Fruit fly (Drosophila melanogaster): ENCODE measurements around the gene CG15177.

CG15177 gene

DNA sequence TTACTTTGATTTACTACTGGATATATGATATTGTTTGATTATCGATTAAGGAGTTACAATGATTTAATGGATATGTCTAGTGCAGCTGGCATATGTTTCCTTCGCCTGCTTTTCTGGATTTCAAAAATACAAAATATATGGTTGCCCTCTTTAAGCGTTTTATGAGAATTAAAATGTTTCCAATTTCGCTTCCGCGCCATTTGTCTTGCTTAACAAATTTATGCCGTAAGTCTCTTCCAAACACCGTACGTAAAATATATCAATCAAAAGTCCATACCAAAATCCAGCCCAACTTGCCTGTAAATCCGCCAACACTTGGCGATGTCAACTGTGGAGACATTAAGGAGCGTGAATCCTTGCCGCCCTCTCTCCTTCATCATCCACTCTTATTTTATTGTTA is at the start of gene CG15177:
TSS of gene CG15177 (minus strand) at position 101 of the 400 bp plus-strand sequence.
- no peak for TF ChIP-seq noc (tag; optimal IDR thresholded peaks at IDR 0.05)

DNA sequence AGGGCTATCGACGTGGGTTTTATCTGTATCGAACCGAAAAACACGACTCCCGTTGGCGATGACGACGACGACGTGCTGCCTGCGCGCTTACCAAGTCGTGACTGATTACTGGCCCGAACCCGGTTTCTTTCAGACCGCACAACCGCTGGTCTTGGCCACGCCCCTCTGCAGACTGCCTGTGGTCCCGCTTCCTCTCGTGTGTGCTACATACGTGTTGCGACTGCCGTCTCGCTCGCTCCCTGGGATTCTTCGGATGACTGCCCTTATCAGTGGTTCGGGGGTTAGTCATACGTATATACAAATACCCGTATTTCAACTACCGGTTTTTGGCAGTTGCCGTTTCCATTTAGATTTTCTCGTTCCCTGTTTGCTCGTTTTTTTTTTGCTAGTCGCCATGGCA is 49.4 kb upstream of the CG15177 start, which contains the start of gene lab:
TSS of gene lab (minus strand) at position 111 of the 400 bp plus-strand sequence.
- TF ChIP-seq noc (tag; optimal IDR thresholded peaks at IDR 0.05), result no peak

DNA sequence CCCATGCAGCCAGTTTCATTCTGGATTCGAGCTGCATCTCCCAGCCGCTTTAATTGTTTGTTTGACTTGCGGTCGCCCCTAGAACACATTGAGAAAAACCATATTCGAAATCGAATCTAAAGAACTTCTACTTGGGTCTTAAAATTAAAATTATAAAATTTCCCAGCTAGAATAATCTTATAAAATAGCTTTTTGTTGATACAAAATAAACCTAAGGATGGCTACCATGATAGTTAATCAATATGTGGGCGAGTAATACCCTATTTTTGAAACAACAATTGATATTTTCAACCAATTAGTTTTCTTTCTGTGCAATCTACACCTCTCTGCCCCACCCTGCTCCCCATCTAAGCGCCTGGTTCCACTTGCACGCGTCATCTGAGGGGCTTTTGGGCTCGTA is 45.4 kb upstream of the CG15177 start:
- TF ChIP-seq noc (tag; optimal IDR thresholded peaks at IDR 0.05), result no peak

DNA sequence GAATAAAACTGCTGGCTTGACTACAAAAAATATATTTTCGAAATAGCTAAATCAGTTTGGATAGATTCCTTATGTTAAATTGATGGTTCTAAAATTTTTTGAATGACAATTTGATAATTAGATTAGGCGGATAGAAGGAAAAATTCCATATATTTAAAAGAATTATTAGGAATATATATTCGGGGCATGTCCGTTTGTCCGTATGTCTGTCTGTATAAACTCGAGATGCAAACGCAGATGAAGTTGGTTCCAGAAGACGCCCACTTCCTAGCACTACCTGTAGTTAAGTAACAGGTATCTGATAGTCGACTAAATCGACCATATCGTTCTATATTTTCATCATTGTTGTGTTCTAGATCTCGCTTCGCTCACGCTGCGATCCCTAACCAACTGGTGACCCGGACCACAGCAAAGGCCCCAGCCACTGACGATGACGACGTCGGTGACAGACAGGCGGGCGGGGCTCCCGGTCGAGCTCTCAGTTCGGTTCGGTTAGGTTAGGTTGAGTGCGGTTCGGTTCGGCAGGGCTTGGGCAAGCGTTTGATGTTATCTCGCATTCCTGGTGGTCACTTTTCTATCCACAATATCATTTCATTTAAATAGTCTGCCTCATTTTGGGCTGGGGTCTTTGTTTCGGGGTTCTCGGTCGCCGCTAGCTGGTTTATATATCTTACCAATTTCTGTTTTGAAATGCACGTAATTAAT is 43.3 kb upstream of the CG15177 start:
- no peak for TF ChIP-seq noc (tag; optimal IDR thresholded peaks at IDR 0.05)

DNA sequence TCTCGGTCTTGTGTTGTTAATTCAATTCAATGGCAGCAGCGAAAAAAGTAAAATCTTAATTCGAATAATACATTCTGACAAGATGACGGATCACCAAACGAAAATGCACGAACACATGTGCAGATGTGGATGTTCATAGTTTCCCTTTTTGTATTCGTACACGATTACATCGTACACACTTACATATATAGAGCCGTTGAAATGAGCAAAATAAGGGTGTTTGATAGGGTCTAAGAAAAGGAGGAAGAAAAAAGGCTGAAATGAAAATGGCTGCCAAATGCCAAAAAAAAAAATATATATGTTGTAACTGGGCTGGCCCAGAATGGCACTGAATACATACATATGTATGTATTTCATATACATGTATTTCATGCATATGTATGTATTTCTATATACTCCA is 39.1 kb upstream of the CG15177 start:
- no peak for TF ChIP-seq noc (tag; optimal IDR thresholded peaks at IDR 0.05)

DNA sequence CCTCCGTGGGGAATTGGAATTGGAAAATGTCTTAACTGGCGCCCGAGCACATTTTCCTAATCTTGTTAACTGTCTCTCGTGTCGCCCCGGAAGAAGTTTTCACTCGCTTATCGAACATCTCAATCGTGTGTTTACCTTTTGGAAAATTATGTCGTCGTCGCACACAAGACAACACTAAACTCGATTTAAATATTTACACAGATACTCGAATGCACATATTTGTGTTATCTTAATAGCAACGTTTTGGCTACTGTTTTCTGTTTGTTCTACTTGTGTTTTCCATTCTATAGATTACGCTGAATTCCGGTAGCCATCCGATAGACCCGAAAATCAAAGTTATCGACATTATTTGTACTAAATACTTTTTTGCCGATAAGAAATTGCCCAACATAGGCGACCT is 38.1 kb upstream of the CG15177 start:
- TF ChIP-seq noc (tag; optimal IDR thresholded peaks at IDR 0.05), result no peak

DNA sequence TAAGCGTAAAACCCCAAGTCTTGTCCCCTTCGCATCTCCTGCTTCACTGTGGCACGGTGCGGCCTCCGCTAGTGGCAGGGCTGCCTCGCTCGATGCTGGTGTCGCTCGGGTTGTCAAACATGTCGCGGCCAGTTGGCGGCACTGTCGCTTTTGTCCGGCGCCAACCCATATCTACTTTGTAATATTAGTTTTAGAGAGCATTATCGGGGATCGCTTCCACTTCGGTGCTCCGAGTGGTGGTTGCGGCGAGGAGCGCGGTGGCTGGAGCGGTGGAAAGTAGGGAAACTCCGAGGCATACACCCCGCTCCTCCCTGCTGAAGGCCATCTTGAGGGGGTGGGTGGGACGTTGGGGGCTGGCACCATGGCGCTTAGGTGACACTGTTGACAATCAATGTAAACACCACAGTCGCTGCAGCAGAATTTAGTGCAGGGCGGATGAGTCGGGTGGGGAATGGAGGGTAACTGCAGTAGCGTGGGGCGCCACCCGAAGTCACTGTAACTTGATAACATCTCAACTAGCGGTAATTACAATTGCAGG is 36.1 kb upstream of the CG15177 start:
- TF ChIP-seq noc (tag; optimal IDR thresholded peaks at IDR 0.05), result no peak

DNA sequence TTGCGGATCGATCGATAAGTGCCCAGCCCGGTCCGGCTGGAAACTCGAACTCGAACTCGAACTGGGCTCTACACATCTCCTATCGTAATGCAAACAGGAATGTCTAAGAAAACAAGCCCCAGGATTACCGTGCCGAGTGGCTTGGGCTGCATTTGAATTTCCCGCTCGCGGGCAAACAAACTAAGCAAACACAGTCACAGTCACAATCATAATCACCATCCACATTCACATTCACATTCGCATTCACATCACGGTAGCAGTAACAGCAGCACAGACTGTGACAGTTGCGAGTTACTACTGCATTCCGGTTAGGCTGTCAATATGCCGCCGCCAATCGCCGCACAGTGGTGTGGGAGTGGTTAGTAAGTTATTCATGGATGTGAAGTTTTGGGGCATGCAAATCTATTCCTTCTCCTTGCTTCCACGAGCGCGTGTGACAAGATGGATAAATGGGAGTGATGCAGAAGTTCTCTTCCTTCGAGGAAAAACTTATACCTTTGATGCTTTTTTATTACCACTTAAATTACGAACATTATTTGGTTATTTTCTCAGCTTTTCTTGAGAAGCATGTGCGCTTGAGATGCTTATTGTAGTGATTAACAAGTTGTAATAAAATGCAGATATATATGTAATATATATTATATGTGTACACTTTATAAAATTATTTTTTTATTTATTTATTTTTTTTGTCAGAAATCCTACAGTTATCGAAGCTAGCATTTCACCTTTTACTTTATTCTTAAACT is 35.4 kb upstream of the CG15177 start:
- no peak for TF ChIP-seq noc (tag; optimal IDR thresholded peaks at IDR 0.05)

DNA sequence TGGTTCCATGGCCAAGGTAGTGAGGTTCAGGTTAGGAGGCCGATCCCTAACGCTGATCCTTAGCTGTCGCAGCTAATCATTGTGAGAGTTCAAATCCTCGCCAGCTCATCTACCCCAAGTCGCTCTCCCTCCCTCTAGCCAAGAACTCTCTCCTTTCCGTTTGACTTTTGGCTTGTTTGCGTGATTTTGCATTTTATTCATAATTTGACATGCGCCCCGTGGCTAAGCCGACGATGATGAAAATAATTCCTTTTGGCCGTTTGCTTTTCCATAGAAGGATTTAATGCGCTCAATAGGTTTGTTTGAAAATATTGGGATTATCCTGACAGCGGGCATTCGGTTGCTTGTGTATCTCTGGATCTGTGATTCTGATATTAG is 34.2 kb upstream of the CG15177 start:
- TF ChIP-seq noc (tag; optimal IDR thresholded peaks at IDR 0.05), result no peak

DNA sequence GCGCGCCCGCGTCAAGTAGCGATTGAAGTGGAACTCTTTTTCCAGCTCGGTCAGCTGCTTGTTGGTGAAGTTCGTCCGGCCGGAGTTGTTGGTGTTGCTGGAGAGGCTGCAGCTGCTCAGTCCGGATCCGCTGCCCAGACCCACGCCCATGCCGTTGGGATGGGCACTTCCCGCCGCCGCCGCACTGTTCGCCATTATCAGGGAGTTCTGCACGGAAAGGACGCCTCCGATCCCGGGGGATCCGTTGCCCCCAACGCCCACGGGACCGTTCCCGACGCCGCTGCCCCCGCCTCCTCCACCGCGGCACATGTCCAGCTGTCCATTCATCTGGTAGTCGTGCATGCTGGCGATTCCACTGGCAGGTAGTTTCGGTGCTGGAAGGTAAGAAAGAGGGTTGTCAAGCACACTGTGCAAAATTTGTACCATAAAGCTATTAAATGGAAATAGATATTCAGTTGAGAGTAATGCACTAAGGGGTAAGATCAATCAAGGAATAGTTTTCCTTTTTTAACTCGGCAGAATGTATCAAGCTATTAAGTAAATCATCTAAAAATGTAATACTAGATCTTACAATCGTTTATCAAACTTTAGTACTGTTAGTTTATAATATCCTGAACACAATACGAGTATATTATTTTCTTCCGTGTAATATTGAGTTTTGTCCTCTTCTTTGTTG is 33.6 kb upstream of the CG15177 start:
- TF ChIP-seq noc (tag; optimal IDR thresholded peaks at IDR 0.05), result no peak

DNA sequence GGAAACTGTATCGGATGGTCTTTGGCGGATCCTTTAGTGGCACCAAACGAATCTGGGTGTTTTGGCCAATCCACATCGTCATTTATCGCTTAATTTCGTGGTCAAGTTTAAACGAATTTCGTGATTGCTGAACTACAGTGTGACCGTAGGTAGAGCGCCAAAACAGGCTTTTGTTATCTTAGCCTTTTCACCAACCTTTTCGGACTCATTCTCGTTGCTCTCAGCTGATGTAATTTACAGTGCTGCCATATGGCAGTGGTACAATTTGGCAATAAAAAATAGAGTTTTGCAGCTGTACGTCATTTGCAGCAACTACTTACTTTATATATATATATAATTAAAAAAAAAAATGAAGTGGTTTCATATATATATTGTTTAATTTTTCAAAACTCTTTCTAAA is 30.8 kb upstream of the CG15177 start, which contains the start of gene agt:
TSS of gene agt (minus strand) at position 160 of the 400 bp plus-strand sequence.
- no peak for TF ChIP-seq noc (tag; optimal IDR thresholded peaks at IDR 0.05)

DNA sequence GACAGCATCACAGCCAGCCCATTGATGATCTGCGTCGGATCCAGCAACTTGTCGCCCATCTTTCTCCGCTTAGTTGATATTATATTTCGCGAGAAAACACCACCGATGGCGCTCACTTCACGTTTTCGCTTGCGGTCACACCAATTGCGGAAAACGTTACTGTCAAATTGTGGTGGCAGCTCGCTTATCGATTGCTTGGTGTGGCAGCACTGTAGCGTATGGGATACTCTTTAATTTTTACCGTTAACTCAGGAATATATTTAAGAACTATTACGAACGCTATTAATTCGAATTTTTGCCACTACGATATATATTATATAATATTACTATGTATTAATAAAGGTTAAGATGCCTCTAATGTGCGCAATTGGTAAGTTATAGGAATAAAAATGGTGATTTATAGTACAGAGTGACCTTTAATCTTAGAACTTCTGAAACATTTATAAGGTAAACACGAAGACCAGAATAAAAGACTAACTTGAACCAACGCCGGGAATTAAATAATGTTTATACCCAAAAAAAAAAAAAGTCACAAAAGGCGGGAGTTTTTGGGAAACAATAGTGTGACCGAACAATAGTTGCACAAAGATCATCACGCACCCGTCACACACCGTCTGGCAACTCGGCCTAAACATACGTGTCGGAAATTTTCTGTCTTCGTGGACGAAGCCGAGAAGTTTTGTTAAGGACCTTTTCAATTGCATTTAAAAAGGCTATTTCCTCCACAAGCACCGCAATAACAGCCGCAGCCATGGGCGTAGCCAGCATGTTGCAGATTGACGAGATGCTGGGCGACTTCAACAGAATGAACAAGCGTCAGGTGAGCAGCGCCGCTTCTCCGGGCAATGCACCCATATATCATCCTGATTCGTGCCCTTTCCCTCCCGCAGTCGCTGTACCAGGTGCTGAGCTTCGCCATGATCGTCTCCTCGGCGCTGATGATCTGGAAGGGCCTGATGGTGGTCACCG is 28.4 kb upstream of the CG15177 start, which contains the start of the genes CG1307 and twr:
TSS of gene CG1307 (minus strand) at position 165 of the 969 bp plus-strand sequence.
TSS of gene twr (plus strand) at position 605 of the 969 bp plus-strand sequence.
- TF ChIP-seq noc (tag; optimal IDR thresholded peaks at IDR 0.05), result no peak

DNA sequence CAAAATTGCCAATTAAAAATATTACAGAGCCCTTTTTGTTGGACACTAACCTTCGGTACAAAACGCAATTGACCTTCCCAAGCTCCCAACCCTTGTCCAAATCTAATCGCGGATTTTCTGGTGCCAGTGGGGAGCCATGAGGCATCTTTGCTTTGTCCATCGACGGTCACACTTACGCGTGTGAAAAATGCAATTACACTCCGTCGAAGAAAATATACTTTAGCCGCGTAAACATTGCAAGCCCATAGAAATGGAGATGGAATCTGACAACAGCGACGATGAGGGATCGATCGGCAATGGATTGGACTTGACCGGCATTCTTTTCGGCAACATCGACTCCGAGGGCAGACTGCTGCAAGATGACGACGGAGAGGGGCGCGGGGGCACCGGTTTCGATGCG is 17.6 kb upstream of the CG15177 start, which contains the start of gene Taf1:
TSS of gene Taf1 (plus strand) at position 150 of the 400 bp plus-strand sequence.
- TF ChIP-seq noc (tag; optimal IDR thresholded peaks at IDR 0.05), result no peak

DNA sequence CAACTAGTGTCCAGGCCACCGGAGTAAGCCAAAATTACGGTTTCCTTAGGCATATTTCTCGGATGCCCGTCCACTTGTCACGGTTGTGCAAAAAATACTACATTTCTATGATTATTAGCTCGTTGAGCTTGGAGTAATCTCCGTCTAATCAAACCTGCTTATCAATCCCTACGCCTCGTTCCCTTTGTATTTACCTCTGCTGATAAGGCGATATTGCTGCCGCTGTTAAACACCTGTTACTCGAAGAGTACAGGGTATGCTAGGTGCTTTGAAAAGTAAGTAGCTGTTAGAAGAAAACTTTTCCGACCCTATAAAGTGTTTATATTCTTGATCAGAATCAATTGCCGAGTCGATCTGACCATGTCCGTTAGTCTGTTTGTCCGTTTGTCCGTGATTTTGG is 15.2 kb upstream of the CG15177 start, which contains the start of gene Ass:
TSS of gene Ass (minus strand) at position 101 of the 400 bp plus-strand sequence.
- TF ChIP-seq noc (tag; optimal IDR thresholded peaks at IDR 0.05), result no peak

DNA sequence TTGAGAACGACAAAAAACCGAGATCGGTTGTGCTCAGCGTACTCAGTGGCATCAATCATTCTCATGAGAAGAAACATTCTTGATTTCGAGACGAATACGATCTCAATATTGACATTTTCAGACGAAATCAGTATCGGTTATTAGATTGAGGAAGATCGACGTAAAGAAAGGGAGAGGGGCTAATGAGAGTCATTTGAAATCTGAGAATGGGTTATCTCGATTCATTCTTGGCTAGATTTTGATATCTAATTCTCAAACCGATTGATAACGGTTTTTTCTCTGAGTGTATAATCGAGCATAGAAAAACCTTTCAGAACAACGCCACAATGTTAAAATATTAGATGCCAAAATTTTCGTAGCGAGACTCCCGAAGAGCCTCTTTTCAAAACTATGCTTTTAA is 11.8 kb upstream of the CG15177 start, which contains the start of gene CG31286:
TSS of gene CG31286 (plus strand) at position 301 of the 400 bp plus-strand sequence.
- no peak for TF ChIP-seq noc (tag; optimal IDR thresholded peaks at IDR 0.05)

Data from whole organism, larva.